Worm (Caenorhabditis elegans) whole organism, L4/young adult: Measurements from ENCODE around the gene sut-1.

ENCODE experiments used
- W03F9.2 ChIP-seq: fragments of 150-350 bp; optimal IDR thresholded peaks from 2 replicates; lab custom pipeline; 2014; ENCODE audit warnings: missing biosample characterization, missing genetic modification characterization
- dao-5 ChIP-seq: sonication (generic microtip); optimal IDR thresholded peaks from 2 replicates; lab custom pipeline; 2016; ENCODE audit warnings: missing genotype, missing genetic modification characterization, moderate library complexity, missing compliant biosample characterization

DNA sequence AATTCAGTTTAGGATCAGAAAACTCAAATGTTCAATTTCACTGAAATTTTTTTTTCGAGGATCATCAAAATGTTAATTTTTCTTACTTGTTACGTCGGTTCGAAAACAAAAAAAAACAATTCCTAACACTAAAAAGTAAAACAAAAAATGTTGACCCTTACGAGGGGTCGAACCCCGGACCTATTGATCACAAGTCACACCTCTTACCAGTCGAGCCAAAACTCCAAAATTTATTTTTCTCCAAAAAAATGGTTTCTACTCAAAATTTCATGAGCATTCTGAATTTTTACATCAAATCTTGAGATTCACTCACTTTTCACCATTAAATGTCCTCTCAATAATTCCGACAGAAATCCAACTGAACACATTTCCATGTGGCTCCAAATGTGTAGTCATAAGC, 20.9 kb downstream of the sut-1 start:
- TF ChIP-seq dao-5 (tag; lab: Kevin White, UChicago): no peak
- TF ChIP-seq W03F9.2 (tag; lab: Kevin White, UChicago): no peak
